Fruit fly (Drosophila melanogaster) Kc167 (cell line): ENCODE results near the gene Cpr67Fb.

Experiments used
- Myc ChIP-seq: fragments of >200 bp; optimal IDR thresholded peaks from 2 replicates; lab custom pipeline; 2017; ENCODE audit warnings: missing external identifiers
- Sin3A ChIP-seq: fragments of >200 bp; optimal IDR thresholded peaks from 2 replicates; lab custom pipeline; 2018; ENCODE audit warnings: missing external identifiers
- h ChIP-seq: fragments of >200 bp; optimal IDR thresholded peaks from 3 replicates; lab custom pipeline; 2018; ENCODE audit warnings: missing external identifiers
- insv ChIP-seq: fragments of >200 bp; optimal IDR thresholded peaks from 3 replicates; lab custom pipeline; 2018; ENCODE audit warnings: missing external identifiers
- psq ChIP-seq: fragments of >200 bp; optimal IDR thresholded peaks from 2 replicates; lab custom pipeline; 2017; ENCODE audit warnings: missing external identifiers
- ttk ChIP-seq: sonication (Bioruptor generic); optimal IDR thresholded peaks from 2 replicates; lab custom pipeline; 2017; ENCODE audit warnings: missing external identifiers

Gene Cpr67Fb

DNA sequence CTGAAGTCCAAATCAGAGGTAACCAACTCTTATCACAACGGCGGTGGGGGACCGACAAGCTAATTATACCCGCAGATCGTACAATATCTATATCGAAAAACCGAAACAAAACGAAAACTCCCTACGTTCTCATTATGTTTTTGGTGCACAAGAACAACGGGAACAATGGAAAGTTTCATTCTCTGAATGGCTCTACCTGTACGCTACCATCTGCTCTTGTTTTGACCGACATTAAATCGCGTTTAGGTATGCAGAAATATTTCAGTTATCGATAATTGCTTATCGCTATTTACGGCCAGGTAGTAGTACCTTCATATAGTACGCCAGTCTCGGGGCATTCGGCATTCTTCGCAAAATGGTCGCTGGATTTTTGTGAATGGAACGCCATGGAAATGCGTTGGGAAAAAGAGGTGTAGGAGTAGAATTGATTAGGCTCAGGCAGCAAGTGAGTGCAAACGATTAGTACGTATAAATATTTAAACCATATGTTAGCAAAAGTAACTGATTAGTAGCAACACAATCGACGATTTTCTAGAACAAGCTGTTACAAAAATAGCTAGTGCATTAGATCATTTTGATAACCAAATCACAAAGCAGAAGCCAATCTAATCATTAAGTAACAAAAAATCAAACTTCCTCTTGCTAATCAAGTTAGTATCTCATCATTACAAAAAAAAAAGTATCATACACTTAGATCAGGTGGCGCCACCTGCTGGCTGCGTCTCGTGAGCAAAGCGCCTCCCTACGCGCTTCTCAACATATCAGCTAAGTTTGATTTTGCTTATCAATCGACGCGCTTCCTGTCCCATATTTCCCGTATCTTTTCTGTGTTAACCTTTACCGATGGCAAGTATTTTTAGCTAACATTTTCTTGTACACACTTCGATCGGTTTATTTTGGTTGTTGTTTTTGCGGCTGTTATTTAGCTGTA, 31.2 kb upstream of the Cpr67Fb start:
- TF ChIP-seq Sin3A (lab: Kevin White, UChicago) (no peak), ttk (lab: Kevin White, UChicago) (no peak), insv (lab: Kevin White, UChicago) (no peak), Myc (lab: Kevin White, UChicago) (no peak), h (lab: Kevin White, UChicago) (no peak)

DNA sequence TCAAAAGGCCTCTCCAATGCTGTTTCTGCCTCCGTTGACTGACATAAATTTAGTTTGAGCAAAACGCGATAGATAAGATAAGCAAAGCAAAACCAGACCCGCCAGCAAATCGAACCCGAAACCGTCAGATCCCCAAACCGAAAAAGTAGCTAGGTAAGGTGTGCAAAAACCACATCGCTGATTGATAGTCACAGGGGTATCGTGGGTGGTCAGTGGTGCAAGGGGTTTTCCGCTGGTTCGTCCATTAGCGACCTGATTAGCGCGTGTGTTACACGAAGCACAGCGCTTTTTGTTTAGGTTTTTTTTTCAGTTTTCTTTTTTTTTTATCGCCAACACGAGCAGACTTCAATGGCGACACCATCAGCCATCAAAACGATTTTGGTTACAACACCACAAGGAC, 30.0 kb upstream of the Cpr67Fb start:
- TF ChIP-seq Myc (lab: Kevin White, UChicago) (no peak), Sin3A (lab: Kevin White, UChicago) (no peak), insv (lab: Kevin White, UChicago) (no peak), ttk (lab: Kevin White, UChicago) (no peak), psq (lab: Kevin White, UChicago) (no peak), h (lab: Kevin White, UChicago) (no peak)

DNA sequence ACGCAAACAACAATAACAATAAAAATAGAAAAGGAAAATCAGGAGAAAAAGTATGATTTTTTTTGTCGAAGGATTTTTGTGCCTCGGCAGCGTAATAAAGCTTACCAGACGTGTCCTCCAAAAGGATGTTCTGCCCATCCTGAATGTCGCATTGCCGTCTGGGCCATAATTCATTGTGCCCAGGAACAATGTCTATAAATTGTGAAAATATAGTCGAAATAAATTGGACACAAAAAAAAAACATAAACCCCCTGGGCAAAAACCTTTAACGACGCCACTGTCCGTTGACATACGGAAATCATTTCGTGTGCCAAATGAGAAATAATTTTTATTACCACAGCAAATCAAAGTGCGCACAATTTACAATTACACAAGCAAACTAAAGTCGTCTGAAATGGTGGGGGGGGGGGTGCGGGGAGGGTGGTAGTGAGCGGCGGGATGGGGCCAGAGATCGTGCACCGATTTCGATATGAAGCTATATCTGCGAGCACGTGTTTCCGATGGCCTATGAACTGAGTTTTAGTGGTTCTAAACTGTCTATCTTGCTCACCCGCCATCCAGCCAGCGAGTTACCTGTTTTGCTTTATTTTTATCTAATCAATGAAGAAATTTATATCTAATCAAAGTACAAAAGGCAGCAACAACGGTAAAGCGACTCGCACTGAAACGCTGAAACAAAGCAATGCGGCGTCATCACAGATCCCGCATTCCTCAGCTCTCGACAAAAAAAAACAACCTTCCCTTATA, 27.2 kb upstream of the Cpr67Fb start:
- TF ChIP-seq h (lab: Kevin White, UChicago) (no peak), ttk (lab: Kevin White, UChicago) (no peak), Myc (lab: Kevin White, UChicago) (no peak), psq (lab: Kevin White, UChicago) (no peak), Sin3A (lab: Kevin White, UChicago) (no peak), insv (lab: Kevin White, UChicago) (no peak)

DNA sequence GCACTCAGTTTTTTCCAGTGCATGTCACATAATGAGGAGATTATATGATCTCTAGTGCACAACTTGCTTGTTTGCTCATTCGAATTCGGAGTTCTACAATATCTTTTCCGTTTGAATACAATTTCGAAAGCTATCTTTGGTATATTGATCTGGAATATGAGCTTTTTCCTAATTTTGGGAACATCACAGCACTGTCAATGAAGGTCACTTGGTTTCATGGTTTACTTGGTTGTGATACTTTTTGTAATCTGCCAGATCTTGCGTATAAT, 26.7 kb upstream of the Cpr67Fb start:
- TF ChIP-seq insv (lab: Kevin White, UChicago) (no peak), psq (lab: Kevin White, UChicago) (no peak), ttk (lab: Kevin White, UChicago) (no peak), Myc (lab: Kevin White, UChicago) (no peak), Sin3A (lab: Kevin White, UChicago) (no peak), h (lab: Kevin White, UChicago) (no peak)

DNA sequence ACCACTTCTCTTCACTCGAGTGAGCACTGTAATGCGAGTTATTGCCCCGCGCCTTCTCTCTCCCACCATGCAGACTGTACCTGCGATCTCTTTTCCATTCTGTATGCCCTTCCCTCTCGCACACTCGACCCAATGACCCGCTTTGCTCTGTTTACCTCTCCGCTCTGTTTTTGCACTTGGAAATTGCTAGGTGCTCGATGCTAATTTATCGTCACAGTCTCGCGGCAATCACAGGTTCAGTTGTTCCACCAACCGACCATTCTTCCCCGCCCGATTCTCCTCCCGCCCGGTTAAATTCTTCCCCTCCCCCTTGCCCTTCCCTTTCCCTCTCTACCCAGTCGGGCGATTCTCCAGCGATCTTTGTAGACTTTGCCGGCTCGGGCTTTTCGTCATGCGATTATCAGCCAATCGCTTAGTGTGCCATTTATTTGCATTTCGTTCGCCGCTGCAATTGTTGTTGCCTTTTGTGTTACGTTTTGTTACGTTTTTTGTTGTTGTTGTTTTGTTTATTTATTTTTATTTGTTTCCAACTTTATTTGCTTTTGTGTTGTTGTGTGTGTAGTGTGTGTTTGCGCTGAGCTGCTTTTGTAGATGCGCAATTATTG, 26.1 kb upstream of the Cpr67Fb start:
- no peak for TF ChIP-seq psq (lab: Kevin White, UChicago)
- no peak for TF ChIP-seq Sin3A (lab: Kevin White, UChicago)
- TF ChIP-seq h (lab: Kevin White, UChicago) = no peak
- TF ChIP-seq ttk (lab: Kevin White, UChicago) = no peak
- no peak for TF ChIP-seq Myc (lab: Kevin White, UChicago)
- TF ChIP-seq insv (lab: Kevin White, UChicago) = no peak

DNA sequence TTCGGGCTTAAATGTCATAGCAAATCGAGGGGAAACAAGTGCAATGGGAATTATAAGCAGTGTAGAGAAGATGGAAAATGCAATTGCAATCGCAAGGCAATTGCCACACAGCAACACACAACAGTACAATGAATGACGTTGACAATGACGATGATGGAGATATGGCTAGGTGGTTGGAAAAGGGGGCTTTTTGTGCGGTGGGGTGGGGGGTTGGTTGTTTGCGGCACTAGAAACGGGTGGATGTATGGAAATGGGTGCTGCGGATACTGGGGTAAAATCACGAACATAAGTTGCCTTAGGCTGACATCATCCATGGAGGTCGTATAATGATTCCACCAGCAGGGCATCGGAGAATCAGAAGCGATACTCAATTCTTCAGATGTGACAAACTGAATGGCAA, 24.8 kb upstream of the Cpr67Fb start:
- TF ChIP-seq ttk (lab: Kevin White, UChicago) (no peak), Myc (lab: Kevin White, UChicago) (no peak), h (lab: Kevin White, UChicago) (no peak), Sin3A (lab: Kevin White, UChicago) (no peak), insv (lab: Kevin White, UChicago) (no peak), psq (lab: Kevin White, UChicago) (no peak)

DNA sequence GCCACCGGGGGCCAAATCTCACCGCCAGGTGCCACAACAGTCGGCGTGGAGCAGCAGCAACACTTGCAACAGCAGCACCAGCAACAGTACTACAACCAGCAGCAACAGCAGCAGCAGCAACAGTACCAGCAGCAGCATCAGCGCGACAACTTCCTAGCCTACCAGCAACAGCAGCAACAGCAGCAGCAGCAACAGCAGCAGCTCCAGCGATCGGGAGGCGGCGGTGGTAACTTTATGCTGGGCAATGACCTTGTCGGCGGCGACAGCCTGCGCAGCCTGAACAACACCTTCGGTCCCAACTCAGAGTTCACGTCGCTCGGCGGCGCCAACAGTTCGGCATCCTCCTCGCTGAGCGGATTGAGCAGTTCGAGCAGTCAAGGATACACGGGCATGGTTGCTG, 23.9 kb upstream of the Cpr67Fb start:
- TF ChIP-seq Myc (lab: Kevin White, UChicago) (no peak), ttk (lab: Kevin White, UChicago) (no peak)

DNA sequence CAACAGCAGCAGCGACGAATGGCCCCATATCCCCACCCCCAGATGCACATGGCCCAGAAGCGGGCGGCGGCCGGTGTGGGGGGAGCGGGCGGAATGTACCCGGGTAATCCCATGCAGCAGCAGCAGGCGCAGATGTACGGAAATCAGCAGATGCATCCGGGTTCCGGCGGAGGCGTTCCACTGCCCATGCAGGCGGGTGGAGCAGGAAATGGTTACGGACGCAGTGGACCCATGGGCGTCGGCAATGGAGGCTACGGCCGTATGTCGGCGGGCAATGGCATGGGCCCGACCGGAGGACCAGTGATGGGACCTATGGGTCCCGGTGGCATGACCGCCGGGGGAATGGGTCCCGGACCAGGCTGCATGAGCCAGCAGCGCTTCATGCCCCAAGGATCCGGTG, 22.4 kb upstream of the Cpr67Fb start:
- no peak for TF ChIP-seq psq (lab: Kevin White, UChicago)
- no peak for TF ChIP-seq Myc (lab: Kevin White, UChicago)
- TF ChIP-seq Sin3A (lab: Kevin White, UChicago) = no peak
- no peak for TF ChIP-seq insv (lab: Kevin White, UChicago)
- no peak for TF ChIP-seq h (lab: Kevin White, UChicago)
- no peak for TF ChIP-seq ttk (lab: Kevin White, UChicago)

DNA sequence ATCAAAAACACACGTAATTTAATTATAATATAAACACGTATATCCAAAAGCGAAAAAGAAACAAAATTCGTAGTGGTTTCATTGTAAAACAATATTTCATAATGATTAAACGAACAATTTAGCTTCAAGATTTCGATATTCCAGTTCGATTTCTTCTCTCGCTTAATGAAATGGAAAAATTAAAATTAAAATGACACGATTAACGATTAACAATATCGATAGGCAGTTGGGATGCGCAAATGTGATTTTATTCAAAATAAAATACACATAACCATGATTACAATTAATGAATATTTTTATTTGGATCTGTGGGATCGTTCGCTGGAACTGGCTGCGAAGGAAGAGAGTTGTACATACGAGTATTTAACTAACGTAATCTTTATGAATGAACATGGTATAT, 17.9 kb upstream of the Cpr67Fb start:
- no peak for TF ChIP-seq psq (lab: Kevin White, UChicago)
- no peak for TF ChIP-seq ttk (lab: Kevin White, UChicago)
- no peak for TF ChIP-seq Myc (lab: Kevin White, UChicago)
- no peak for TF ChIP-seq Sin3A (lab: Kevin White, UChicago)
- TF ChIP-seq insv (lab: Kevin White, UChicago) = no peak
- TF ChIP-seq h (lab: Kevin White, UChicago) = no peak

DNA sequence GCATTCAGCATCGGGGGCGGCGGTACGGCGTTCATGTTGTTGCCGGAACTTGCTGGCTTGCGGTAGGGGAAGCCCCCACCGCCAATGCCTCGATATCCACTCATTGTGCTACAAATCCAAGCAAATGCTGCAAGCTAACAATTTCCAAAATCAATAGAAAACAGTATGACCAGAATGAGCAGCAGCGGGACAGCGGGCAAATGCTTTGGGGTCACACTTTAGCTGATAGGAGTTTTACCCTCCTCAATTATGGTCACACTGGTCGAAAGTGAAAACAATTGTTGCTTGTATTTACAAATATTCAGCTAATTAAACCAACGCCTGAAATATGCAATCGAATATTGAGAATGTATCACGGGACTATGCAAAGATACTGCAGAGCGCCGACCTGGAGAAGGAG, 15.1 kb upstream of the Cpr67Fb start, which contains the start of the genes CG6418 and Blos4:
Gene CG6418 (minus strand): TSS at position 196 of the 400 bp plus-strand sequence.
Gene Blos4 (plus strand): TSS at position 244 of the 400 bp plus-strand sequence.
- TF ChIP-seq h (lab: Kevin White, UChicago) = no peak
- no peak for TF ChIP-seq Myc (lab: Kevin White, UChicago)
- no peak for TF ChIP-seq ttk (lab: Kevin White, UChicago)
- no peak for TF ChIP-seq Sin3A (lab: Kevin White, UChicago)
- no peak for TF ChIP-seq psq (lab: Kevin White, UChicago)
- TF ChIP-seq insv (lab: Kevin White, UChicago) = no peak
